Worm (Caenorhabditis elegans): Measurements from ENCODE around the gene F11C1.9.

F11C1.9 gene

ce11 chrX:12989205-12989604, 11.9 kb upstream of the F11C1.9 start, which contains the start of gene F11C1.7:
Gene F11C1.7 (plus strand): TSS chrX:12989344.
- TF ChIP-seq attf-5 (GFP tag; optimal IDR thresholded peaks at IDR 0.05) (no peak), attf-3 (GFP tag; conservative IDR thresholded peaks at IDR 0.05) (peak; percentile 86), unc-62 (GFP tag; optimal IDR thresholded peaks at IDR 0.05) (no peak), ets-4 (GFP tag; optimal IDR thresholded peaks at IDR 0.05) (no peak), nhr-80 (tag; optimal IDR thresholded peaks at IDR 0.05) (peak; percentile 31), dox-1 (GFP tag; IDR thresholded peaks at IDR 0.05) (0 out of 2 replicates have a peak, but pooled peaks have one; percentile 32)

- TF ChIP-seq D2030.7 (GFP tag; IDR thresholded peaks at IDR 0.05), result no peak
- no peak for TF ChIP-seq ztf-22 (GFP tag; optimal IDR thresholded peaks at IDR 0.05)
- no peak for TF ChIP-seq let-607 (tag; optimal IDR thresholded peaks at IDR 0.05)
- TF ChIP-seq K12H6.12 (tag; optimal IDR thresholded peaks at IDR 0.05), result no peak
- TF ChIP-seq nfya-1 (tag; optimal IDR thresholded peaks at IDR 0.05; ENCODE audit: borderline replicate concordance, insufficient read depth), result no peak
- no peak for TF ChIP-seq unc-130 (GFP tag; optimal IDR thresholded peaks at IDR 0.05)
- no peak for TF ChIP-seq lin-40 (tag; optimal IDR thresholded peaks at IDR 0.05)
- no peak for TF ChIP-seq chd-7 (tag; optimal IDR thresholded peaks at IDR 0.05)
- TF ChIP-seq ZK185.1 (tag; optimal IDR thresholded peaks at IDR 0.05; ENCODE audit: poor library complexity, severe bottlenecking), result no peak
- no peak for TF ChIP-seq egl-18 (GFP tag; IDR thresholded peaks at IDR 0.05)
- no peak for TF ChIP-seq F52B5.7 (tag; optimal IDR thresholded peaks at IDR 0.05)
- no peak for TF ChIP-seq hlh-12 (tag; optimal IDR thresholded peaks at IDR 0.05)
- TF ChIP-seq hrde-1 (tag; optimal IDR thresholded peaks at IDR 0.05; ENCODE audit: borderline replicate concordance), result no peak
- TF ChIP-seq hsf-1 (GFP tag; IDR thresholded peaks at IDR 0.05), result no peak
- TF ChIP-seq F33H1.4 (GFP tag; IDR thresholded peaks at IDR 0.05), result no peak
- no peak for TF ChIP-seq dox-1 (GFP tag; IDR thresholded peaks at IDR 0.05)
- TF ChIP-seq madf-6 (GFP tag; IDR thresholded peaks at IDR 0.05), result no peak
Measured at ce11 chrX:12987119-12987518, 9.8 kb upstream of the F11C1.9 start, which contains the start of gene mff-1. Gene mff-1 (minus strand): TSS chrX:12987219.

ce11 chrX:12982725-12983124, 5.4 kb upstream of the F11C1.9 start:
- TF ChIP-seq mxl-1 (tag; optimal IDR thresholded peaks at IDR 0.05) (no peak), nhr-80 (tag; optimal IDR thresholded peaks at IDR 0.05) (peak; percentile 76), let-607 (tag; optimal IDR thresholded peaks at IDR 0.05) (peak in 1 of 2 experiments; percentile 37), him-1 (tag; optimal IDR thresholded peaks at IDR 0.05) (no peak)

- TF ChIP-seq dox-1 (GFP tag; IDR thresholded peaks at IDR 0.05), result 0 out of 2 replicates have a peak, but pooled peaks have one; percentile 30
- peak; percentile 35 for TF ChIP-seq nhr-80 (tag; optimal IDR thresholded peaks at IDR 0.05)
- no peak for TF ChIP-seq madf-8 (GFP tag; conservative IDR thresholded peaks at IDR 0.05)
- peak in 1 of 2 experiments; percentile 28 for TF ChIP-seq let-607 (tag; optimal IDR thresholded peaks at IDR 0.05)
- no peak for TF ChIP-seq aptf-2 (GFP tag; conservative IDR thresholded peaks at IDR 0.05)
Measured at ce11 chrX:12981393-12981792, 4.0 kb upstream of the F11C1.9 start, which contains the start of gene scav-4. Gene scav-4 (plus strand): TSS chrX:12981775.

- TF ChIP-seq nhr-80 (tag; optimal IDR thresholded peaks at IDR 0.05) (peak; percentile 25), sptf-2 (GFP tag; optimal IDR thresholded peaks at IDR 0.05) (no peak)
Measured at ce11 chrX:12979747-12980146, 2.4 kb upstream of the F11C1.9 start.

- TF ChIP-seq aptf-3 (GFP tag; IDR thresholded peaks at IDR 0.05) (0 out of 2 replicates have a peak, but pooled peaks have one; percentile 25), nhr-120 (GFP tag; IDR thresholded peaks at IDR 0.05) (no peak)
Measured at ce11 chrX:12978569-12978968, 1.2 kb upstream of the F11C1.9 start.

Data from whole organism, young adult.